Worm (Caenorhabditis elegans) whole organism, L1 larva: ENCODE measurements around the gene T11F9.7.
"Not testable (repeated sequence)": the region's sequence is repeated elsewhere in the genome, so short reads cannot be mapped to it uniquely, and the experiment has no call there.

ENCODE experiments used
- C16A3.4 ChIP-seq: fragments of 150-350 bp; optimal IDR thresholded peaks from 2 replicates; lab custom pipeline; 2014; ENCODE audit warnings: missing biosample characterization, missing genetic modification characterization
- alr-1 ChIP-seq: fragments of 200-800 bp; sonication (Bioruptor generic); optimal IDR thresholded peaks from 2 replicates; lab custom pipeline; 2018; ENCODE audit warnings: borderline replicate concordance, mild to moderate bottlenecking, missing genetic modification characterization, missing compliant biosample characterization
- aly-2 ChIP-seq: fragments of 150-350 bp; optimal IDR thresholded peaks from 2 replicates; lab custom pipeline; 2014; ENCODE audit warnings: missing biosample characterization, missing genetic modification characterization
- ama-1 ChIP-seq: fragments of 150-350 bp; optimal IDR thresholded peaks from 2 replicates; lab custom pipeline; 2014
- blmp-1 ChIP-seq: fragments of 150-350 bp; optimal IDR thresholded peaks from 2 replicates; lab custom pipeline; 2014; ENCODE audit warnings: missing biosample characterization, missing genetic modification characterization
- ceh-8 ChIP-seq: fragments of 200-800 bp; sonication (Bioruptor generic); optimal IDR thresholded peaks from 2 replicates; lab custom pipeline; 2018; ENCODE audit warnings: mild to moderate bottlenecking, missing genetic modification characterization, moderate library complexity, missing compliant biosample characterization
- efl-1 ChIP-seq, 4 experiments: fragments of 150-350 bp; optimal IDR thresholded peaks in 3 of 4; peaks in 1 of 4; 1 replicate in 1 of 4; 2 replicates in 3 of 4; lab custom pipeline; 2014; ENCODE audit warnings: missing biosample characterization in 2 of 4, missing genetic modification characterization in 2 of 4, missing genetic modification reagents in 2 of 4
- egl-13 ChIP-seq: sonication (generic microtip); optimal IDR thresholded peaks from 2 replicates; lab custom pipeline; 2016; ENCODE audit warnings: missing genotype, missing genetic modification reagents, missing genetic modification characterization, missing compliant biosample characterization
- elt-3 ChIP-seq, 6 experiments: fragments of 150-350 bp in 1 of 6; sonication (generic microtip); optimal IDR thresholded peaks; 2 replicates each; lab custom pipeline; 2017 to 2018; ENCODE audit warnings: missing biosample characterization in 6 of 6, missing genetic modification characterization in 6 of 6, inconsistent platforms in 1 of 6
- ets-5 ChIP-seq: fragments of 200-800 bp; sonication (Bioruptor generic); IDR thresholded peaks from 2 replicates; pipeline ENCODE4 v1.3.6; 2022; ENCODE audit warnings: missing genetic modification characterization, missing compliant biosample characterization
- fkh-10 ChIP-seq: sonication (generic microtip); optimal IDR thresholded peaks from 2 replicates; lab custom pipeline; 2017; ENCODE audit warnings: missing biosample characterization, missing genetic modification reagents, missing genetic modification characterization
- fkh-4 ChIP-seq: sonication (generic microtip); optimal IDR thresholded peaks from 2 replicates; lab custom pipeline; 2016; ENCODE audit warnings: missing compliant biosample characterization, missing genetic modification characterization, borderline replicate concordance
- fkh-8 ChIP-seq: sonication (generic microtip); optimal IDR thresholded peaks from 2 replicates; lab custom pipeline; 2016; ENCODE audit warnings: mild to moderate bottlenecking, missing genetic modification characterization, missing compliant biosample characterization
- fos-1 ChIP-seq: fragments of 150-350 bp; optimal IDR thresholded peaks from 2 replicates; lab custom pipeline; 2014; ENCODE audit warnings: missing biosample characterization, missing genetic modification characterization
- grh-1 ChIP-seq: fragments of 200-800 bp; sonication (Bioruptor generic); IDR thresholded peaks from 2 replicates; pipeline ENCODE4 v1.3.6; 2022; ENCODE audit warnings: missing genetic modification reagents, missing genetic modification characterization, missing compliant biosample characterization
- irx-1 ChIP-seq: sonication (generic microtip); optimal IDR thresholded peaks from 2 replicates; lab custom pipeline; 2016; ENCODE audit warnings: missing genetic modification characterization, missing compliant biosample characterization
- jun-1 ChIP-seq: fragments of 150-350 bp; optimal IDR thresholded peaks from 2 replicates; lab custom pipeline; 2014; ENCODE audit warnings: missing biosample characterization, missing genetic modification reagents, missing genetic modification characterization
- lin-13 ChIP-seq: fragments of 150-350 bp; optimal IDR thresholded peaks from 2 replicates; lab custom pipeline; 2014; ENCODE audit warnings: missing biosample characterization, missing genetic modification reagents, missing genetic modification characterization
- lin-14 ChIP-seq: fragments of 200-800 bp; sonication (Bioruptor generic); optimal IDR thresholded peaks from 2 replicates; lab custom pipeline; 2018; ENCODE audit warnings: mild to moderate bottlenecking, missing genetic modification characterization, moderate library complexity, missing compliant biosample characterization
- lin-35 ChIP-seq, 2 experiments: fragments of 150-350 bp; optimal IDR thresholded peaks; 2 replicates each; lab custom pipeline; 2014; ENCODE audit warnings: missing biosample characterization in 2 of 2, missing genetic modification characterization in 2 of 2, missing genetic modification reagents in 2 of 2
- lin-39 ChIP-seq: fragments of 150-350 bp; optimal IDR thresholded peaks from 2 replicates; lab custom pipeline; 2014; ENCODE audit warnings: missing biosample characterization, missing genetic modification reagents, missing genetic modification characterization
- lsy-2 ChIP-seq, 2 experiments: fragments of 150-350 bp; optimal IDR thresholded peaks; 2 replicates each; lab custom pipeline; 2014; ENCODE audit warnings: missing biosample characterization in 2 of 2, missing genetic modification characterization in 2 of 2
- mdl-1 ChIP-seq, 2 experiments: fragments of 150-350 bp; optimal IDR thresholded peaks; 2 replicates each; lab custom pipeline; 2014 to 2017; ENCODE audit warnings: missing biosample characterization in 2 of 2, missing genetic modification characterization in 2 of 2, inconsistent platforms in 1 of 2
- mef-2 ChIP-seq: fragments of 150-350 bp; optimal IDR thresholded peaks from 2 replicates; lab custom pipeline; 2014; ENCODE audit warnings: missing biosample characterization, missing genetic modification characterization
- nhr-11 ChIP-seq: fragments of 150-350 bp; optimal IDR thresholded peaks from 2 replicates; lab custom pipeline; 2014; ENCODE audit warnings: missing biosample characterization, missing genetic modification characterization
- nhr-12 ChIP-seq: sonication (generic microtip); optimal IDR thresholded peaks from 2 replicates; lab custom pipeline; 2017; ENCODE audit warnings: missing biosample characterization, missing genetic modification characterization
- nhr-19 ChIP-seq: fragments of 200-800 bp; sonication (Bioruptor generic); conservative IDR thresholded peaks from 2 replicates; pipeline ENCODE4 v1.3.6; 2022; ENCODE audit warnings: missing genetic modification characterization, missing compliant biosample characterization
- nhr-237 ChIP-seq: fragments of 150-350 bp; optimal IDR thresholded peaks from 2 replicates; lab custom pipeline; 2014; ENCODE audit warnings: missing biosample characterization, missing genetic modification characterization
- nhr-77 ChIP-seq: fragments of 150-350 bp; optimal IDR thresholded peaks from 2 replicates; lab custom pipeline; 2014; ENCODE audit warnings: missing biosample characterization, missing genetic modification characterization
- nhr-90 ChIP-seq: sonication (generic microtip); optimal IDR thresholded peaks from 2 replicates; lab custom pipeline; 2016; ENCODE audit warnings: mild to moderate bottlenecking, missing genetic modification characterization, missing compliant biosample characterization; ENCODE audit not compliant: poor library complexity
- skn-1 ChIP-seq: fragments of 150-350 bp; optimal IDR thresholded peaks from 2 replicates; lab custom pipeline; 2014; ENCODE audit warnings: missing biosample characterization, missing genetic modification characterization
- snu-23 ChIP-seq: sonication (generic microtip); optimal IDR thresholded peaks from 2 replicates; lab custom pipeline; 2016; ENCODE audit warnings: missing genetic modification characterization, missing compliant biosample characterization
- unc-130 ChIP-seq: fragments of 150-350 bp; optimal IDR thresholded peaks from 2 replicates; lab custom pipeline; 2017; ENCODE audit warnings: missing biosample characterization, missing genetic modification characterization, inconsistent platforms
- unc-98 ChIP-seq: fragments of 200-800 bp; sonication (Bioruptor generic); IDR thresholded peaks from 2 replicates; pipeline ENCODE4 v1.3.6; 2022; ENCODE audit warnings: missing genetic modification characterization, missing compliant biosample characterization
- zag-1 ChIP-seq: fragments of 150-350 bp; optimal IDR thresholded peaks from 2 replicates; lab custom pipeline; 2014; ENCODE audit warnings: missing biosample characterization, missing genetic modification characterization
- zip-4 ChIP-seq: fragments of 200-800 bp; sonication (Bioruptor generic); optimal IDR thresholded peaks from 2 replicates; lab custom pipeline; 2018; ENCODE audit warnings: mild to moderate bottlenecking, missing genetic modification characterization, moderate library complexity, missing compliant biosample characterization

The T11F9.7 gene

ce11 chrV:11479406-11479805 lies 3.7 kb downstream of the T11F9.7 start, which contains the start of gene T11F9.22:
Gene T11F9.22 (plus strand): TSS chrV:11479706.
- TF ChIP-seq skn-1 (no peak), blmp-1 (tag; lab: Kevin White, UChicago) (no peak), efl-1 (optimal IDR thresholded peaks at IDR 0.05; lab: Kevin White, UChicago) (no peak), efl-1 (GFP tag; optimal IDR thresholded peaks at IDR 0.05 in 1 of 2; lab: Kevin White, UChicago) (peak in 1 of 2 experiments; percentile 64), nhr-19 (GFP tag; lab: Robert Waterston, UW) (no peak), grh-1 (no peak), mdl-1 (tag; optimal IDR thresholded peaks at IDR 0.05; lab: Kevin White, UChicago) (no peak)

- not testable (repeated sequence) for TF ChIP-seq zip-4; nhr-77 (tag; lab: Kevin White, UChicago); lin-14
- TF ChIP-seq, all 84 proteins: peak for 0; not testable (repeated sequence) for 84
These were observed 5.0 kb downstream of the T11F9.7 start, which contains the start of gene T11F9.14 for ce11 chrV:11480734-11481133. Gene T11F9.14 (minus strand): TSS chrV:11480834.

- not testable (repeated sequence) for TF ChIP-seq unc-130 (tag; lab: Kevin White, UChicago); C16A3.4 (tag; lab: Kevin White, UChicago); unc-98 (GFP tag; lab: Robert Waterston, UW)
These were observed 7.9 kb downstream of the T11F9.7 start, which contains the start of gene col-157 for ce11 chrV:11483580-11484092. Gene col-157 (plus strand): TSS chrV:11484042.

- TF ChIP-seq alr-1 (tag; lab: Kevin White, UChicago) (no peak), nhr-12 (no peak), zip-4 (no peak), lsy-2 (tag; optimal IDR thresholded peaks at IDR 0.05; lab: Kevin White, UChicago) (no peak), fkh-10 (GFP tag; lab: Kevin White, UChicago) (no peak), nhr-11 (tag; lab: Kevin White, UChicago) (no peak), egl-13 (tag; lab: Kevin White, UChicago) (no peak), nhr-19 (GFP tag; lab: Robert Waterston, UW) (no peak), mef-2 (no peak), lin-35 (GFP tag; optimal IDR thresholded peaks at IDR 0.05; lab: Kevin White, UChicago) (no peak), lin-39 (tag; lab: Kevin White, UChicago) (no peak), ama-1 (lab: Kevin White, UChicago) (no peak), zag-1 (tag; lab: Kevin White, UChicago) (no peak), nhr-90 (tag; lab: Kevin White, UChicago) (no peak), unc-98 (GFP tag; lab: Robert Waterston, UW) (no peak), lin-14 (no peak), jun-1 (tag; lab: Kevin White, UChicago) (no peak)
These were observed 8.7 kb downstream of the T11F9.7 start for ce11 chrV:11484404-11484803.

ce11 chrV:11485558-11485957 lies 9.8 kb downstream of the T11F9.7 start, which contains the start of gene srh-1:
Gene srh-1 (plus strand): TSS chrV:11485858.
- TF ChIP-seq elt-3 (tag; optimal IDR thresholded peaks at IDR 0.05; lab: Kevin White, UChicago): no peak
- no peak for TF ChIP-seq fos-1 (tag; lab: Kevin White, UChicago)
- TF ChIP-seq ets-5 (GFP tag; lab: Robert Waterston, UW): no peak
- TF ChIP-seq irx-1 (tag; lab: Kevin White, UChicago): no peak
- no peak for TF ChIP-seq C16A3.4 (tag; lab: Kevin White, UChicago)
- no peak for TF ChIP-seq alr-1 (tag; lab: Kevin White, UChicago)
- TF ChIP-seq lin-35 (GFP tag; optimal IDR thresholded peaks at IDR 0.05; lab: Kevin White, UChicago): no peak
- TF ChIP-seq ama-1 (lab: Kevin White, UChicago): no peak
- TF ChIP-seq fkh-8 (tag; lab: Kevin White, UChicago): no peak
- no peak for TF ChIP-seq ceh-8
- no peak for TF ChIP-seq fkh-10 (GFP tag; lab: Kevin White, UChicago)
- no peak for TF ChIP-seq fkh-4 (tag; lab: Kevin White, UChicago)
- TF ChIP-seq nhr-237 (tag; lab: Kevin White, UChicago): no peak
- no peak for TF ChIP-seq jun-1 (tag; lab: Kevin White, UChicago)
- no peak for TF ChIP-seq aly-2
- no peak for TF ChIP-seq lin-13 (GFP tag; lab: Kevin White, UChicago)
- TF ChIP-seq lin-14: no peak
- no peak for TF ChIP-seq lin-39 (tag; lab: Kevin White, UChicago)
- TF ChIP-seq nhr-12: no peak
- TF ChIP-seq snu-23 (GFP tag; lab: Kevin White, UChicago): no peak
